Fruit fly (Drosophila melanogaster): ENCODE data around the gene CG11977.

The CG11977 gene

DNA sequence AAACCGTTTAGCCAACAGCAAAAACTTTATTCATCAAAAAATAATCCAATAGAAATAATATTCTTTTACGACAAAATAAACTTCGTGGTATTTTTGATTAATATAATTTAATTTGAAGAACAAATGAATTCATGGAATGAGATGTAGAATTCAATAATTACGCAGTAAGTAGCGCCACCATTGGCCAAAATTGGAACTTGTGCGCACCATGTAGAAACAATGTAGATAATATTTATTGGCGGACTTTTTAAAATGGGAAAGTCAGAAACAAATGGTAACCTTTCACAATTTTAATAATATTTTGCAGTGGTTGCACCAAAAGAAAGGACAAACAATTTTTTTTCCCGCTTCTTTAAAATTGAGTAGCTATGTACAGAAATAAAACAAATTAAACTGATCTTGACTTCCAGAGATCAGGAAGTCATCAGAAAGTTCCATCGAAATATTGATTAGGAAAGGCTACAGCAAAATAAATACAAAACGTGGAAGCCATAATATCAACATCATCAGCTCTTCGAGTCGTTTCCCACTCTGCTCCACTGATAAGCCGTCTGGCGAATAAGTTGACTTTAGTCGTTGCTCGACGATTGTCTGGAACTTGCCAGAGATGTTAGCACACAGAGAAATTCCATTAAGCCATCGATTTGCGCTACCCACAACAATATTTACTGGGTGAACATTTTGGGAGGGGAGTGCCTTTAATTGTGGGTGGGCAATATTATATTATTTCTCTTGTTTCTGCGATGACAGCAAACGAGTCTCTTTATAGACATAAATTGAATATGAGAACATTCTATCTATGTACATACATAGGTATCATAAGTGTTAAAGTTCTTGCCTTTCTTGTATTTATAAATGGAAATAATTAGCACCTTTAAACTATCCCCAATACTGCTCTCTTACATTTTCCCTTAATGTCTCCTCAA, 17.4 kb upstream of the CG11977 start (continued):
- TF ChIP-seq CG18476 (GFP tag; optimal IDR thresholded peaks at IDR 0.05): no peak
- TF ChIP-seq CG8290 (GFP tag; optimal IDR thresholded peaks at IDR 0.05): no peak
- TF ChIP-seq CG8290 (tag; optimal IDR thresholded peaks at IDR 0.05): peak in 1 of 2 experiments; percentile 34
- TF ChIP-seq Sry-δ (GFP tag; optimal IDR thresholded peaks at IDR 0.05): peak; percentile 6
- peak; percentile 65 for TF ChIP-seq CG11504 (tag; optimal IDR thresholded peaks at IDR 0.05)
- peak; percentile 9 for TF ChIP-seq Ets97D (GFP tag; optimal IDR thresholded peaks at IDR 0.05)
- TF ChIP-seq mirr (GFP tag; optimal IDR thresholded peaks at IDR 0.05): peak; percentile 10
- TF ChIP-seq CG10267 (tag; optimal IDR thresholded peaks at IDR 0.05): peak; percentile 17
- TF ChIP-seq klu (GFP tag; IDR thresholded peaks at IDR 0.05): no peak
- TF ChIP-seq en (GFP tag; optimal IDR thresholded peaks at IDR 0.05): no peak
- TF ChIP-seq tna (GFP tag; IDR thresholded peaks at IDR 0.05; ENCODE audit: partially characterized antibody): peak; percentile 18; the same call in 1 of the 2 replicates
- TF ChIP-seq HLH4C (GFP tag; IDR thresholded peaks at IDR 0.05; ENCODE audit: partially characterized antibody): peak; percentile 39; the same call in 1 of the 3 replicates
- peak; percentile 24 for TF ChIP-seq NfI (GFP tag; optimal IDR thresholded peaks at IDR 0.05)
- TF ChIP-seq CG9817 (tag; optimal IDR thresholded peaks at IDR 0.05): peak; percentile 23

DNA sequence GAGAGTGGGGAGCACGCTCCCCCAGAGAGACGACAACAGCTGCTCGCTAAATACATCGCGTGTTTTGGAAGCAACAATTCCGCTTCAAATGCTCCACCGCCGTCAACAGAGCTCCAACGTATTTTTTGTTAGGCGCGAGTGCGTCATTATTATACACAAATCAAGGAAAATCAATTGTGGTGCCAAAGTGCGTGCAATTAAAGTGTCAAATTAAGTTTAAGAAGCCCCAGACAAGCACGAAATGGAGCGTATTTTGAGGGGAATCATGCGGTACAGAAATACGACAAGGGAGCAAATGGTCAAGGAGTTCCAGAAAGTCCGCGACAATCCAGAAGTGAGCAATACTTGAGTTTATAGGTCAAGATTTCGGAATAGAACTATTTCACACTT, 16.7 kb upstream of the CG11977 start, which contains the start of gene CAHbeta:
Gene CAHbeta, plus strand, starts transcription at position 85 of the 390 bp plus-strand sequence.
- TF ChIP-seq CG31388 (GFP tag; optimal IDR thresholded peaks at IDR 0.05): no peak
- no peak for TF ChIP-seq CG9797 (GFP tag; optimal IDR thresholded peaks at IDR 0.05)
- no peak for TF ChIP-seq Mrtf (GFP tag; IDR thresholded peaks at IDR 0.05)
- no peak for TF ChIP-seq CG16815 (GFP tag; optimal IDR thresholded peaks at IDR 0.05)
- no peak for TF ChIP-seq pan (optimal IDR thresholded peaks at IDR 0.05)
- TF ChIP-seq pan (GFP tag; optimal IDR thresholded peaks at IDR 0.05 in 1 of 2, IDR thresholded peaks at IDR 0.05 in 1 of 2): no peak
- no peak for TF ChIP-seq CG2678 (tag; optimal IDR thresholded peaks at IDR 0.05)
- TF ChIP-seq ab (GFP tag; optimal IDR thresholded peaks at IDR 0.05): no peak
- TF ChIP-seq NC2α (GFP tag; optimal IDR thresholded peaks at IDR 0.05): no peak
- TF ChIP-seq tgo (GFP tag; IDR thresholded peaks at IDR 0.05): no peak
- no peak for TF ChIP-seq zen (tag; optimal IDR thresholded peaks at IDR 0.05)
- TF ChIP-seq Bgb (GFP tag; IDR thresholded peaks at IDR 0.05; ENCODE audit: partially characterized antibody): no peak
- TF ChIP-seq esg (GFP tag; conservative IDR thresholded peaks at IDR 0.05): no peak
- peak; percentile 74 for TF ChIP-seq CG10543 (GFP tag; optimal IDR thresholded peaks at IDR 0.05)
- TF ChIP-seq Hmx (GFP tag; optimal IDR thresholded peaks at IDR 0.05): no peak
- TF ChIP-seq CG8924 (tag; optimal IDR thresholded peaks at IDR 0.05): no peak
- no peak for TF ChIP-seq usp (GFP tag; optimal IDR thresholded peaks at IDR 0.05)
- peak; percentile 27 for TF ChIP-seq kah (GFP tag; optimal IDR thresholded peaks at IDR 0.05)
- no peak for TF ChIP-seq CG17802 (tag; optimal IDR thresholded peaks at IDR 0.05)
- TF ChIP-seq row (GFP tag; IDR thresholded peaks at IDR 0.05): no peak
- TF ChIP-seq mirr (GFP tag; optimal IDR thresholded peaks at IDR 0.05): peak; percentile 23
- no peak for TF ChIP-seq hkb (optimal IDR thresholded peaks at IDR 0.05)
- peak; percentile 44; the same call in 1 of the 2 replicates for TF ChIP-seq hkb (GFP tag; IDR thresholded peaks at IDR 0.05)
- peak; percentile 67 for TF ChIP-seq CG12769 (tag; optimal IDR thresholded peaks at IDR 0.05)
- no peak for TF ChIP-seq sim (GFP tag; IDR thresholded peaks at IDR 0.05)
- TF ChIP-seq HmgZ (tag; optimal IDR thresholded peaks at IDR 0.05): peak; percentile 38
- TF ChIP-seq BtbVII (GFP tag; optimal IDR thresholded peaks at IDR 0.05): peak; percentile 40
- no peak for TF ChIP-seq z (GFP tag; IDR thresholded peaks at IDR 0.05)
- peak; percentile 12; the same call in 1 of the 3 replicates for TF ChIP-seq CG34422 (GFP tag; IDR thresholded peaks at IDR 0.05)
- TF ChIP-seq Jarid2 (GFP tag; optimal IDR thresholded peaks at IDR 0.05): peak; percentile 34
- TF ChIP-seq danr (GFP tag; IDR thresholded peaks at IDR 0.05): no peak
- TF ChIP-seq ERR (GFP tag; optimal IDR thresholded peaks at IDR 0.05): no peak
- TF ChIP-seq CG17385 (GFP tag; optimal IDR thresholded peaks at IDR 0.05): peak; percentile 21
- no peak for TF ChIP-seq CG4404 (GFP tag; IDR thresholded peaks at IDR 0.05)
- TF ChIP-seq seq (GFP tag; IDR thresholded peaks at IDR 0.05): no peak
- TF ChIP-seq toy (GFP tag; IDR thresholded peaks at IDR 0.05): no peak
- TF ChIP-seq Camta (GFP tag; optimal IDR thresholded peaks at IDR 0.05): no peak
